Fruit fly (Drosophila melanogaster) whole organism, embryonic: ENCODE measurements around the gene CG31729.

ENCODE experiments used
- Asciz ChIP-seq: fragments of 200-800 bp; sonication (Bioruptor generic); optimal IDR thresholded peaks from 2 replicates; lab custom pipeline; 2017; ENCODE audit warnings: missing biosample characterization, mild to moderate bottlenecking, missing genetic modification characterization, missing genetic modification reagents
- Bdp1 ChIP-seq: fragments of 200-800 bp; sonication (Bioruptor generic); optimal IDR thresholded peaks from 3 replicates; lab custom pipeline; 2016; ENCODE audit warnings: missing biosample characterization, missing genetic modification characterization
- Blimp-1 ChIP-seq: fragments of 200-800 bp; sonication (Bioruptor generic); optimal IDR thresholded peaks from 3 replicates; lab custom pipeline; 2018; ENCODE audit warnings: missing biosample characterization, missing genetic modification characterization, mild to moderate bottlenecking, moderate library complexity, missing genetic modification reagents
- BtbVII ChIP-seq: fragments of 200-800 bp; sonication (Bioruptor generic); optimal IDR thresholded peaks from 3 replicates; lab custom pipeline; 2017; ENCODE audit warnings: missing biosample characterization, mild to moderate bottlenecking, missing genetic modification characterization
- CG1233 ChIP-seq: fragments of 200-800 bp; sonication (Bioruptor generic); optimal IDR thresholded peaks from 4 replicates; lab custom pipeline; 2018; ENCODE audit warnings: missing biosample characterization, mild to moderate bottlenecking, missing genetic modification characterization
- CG14860 ChIP-seq: fragments of 200-800 bp; sonication (Bioruptor generic); IDR thresholded peaks from 3 replicates; pipeline ENCODE4 v1.3.6; 2022; ENCODE audit warnings: missing biosample characterization, missing genetic modification characterization; ENCODE audit not compliant: partially characterized antibody
- CG15011 ChIP-seq: fragments of 200-800 bp; sonication (Bioruptor generic); optimal IDR thresholded peaks from 3 replicates; lab custom pipeline; 2018; ENCODE audit warnings: missing biosample characterization, mild to moderate bottlenecking, missing genetic modification characterization
- CG16813 ChIP-seq: fragments of 200-800 bp; sonication (Bioruptor generic); IDR thresholded peaks from 3 replicates; pipeline ENCODE4 v1.3.6; 2022; ENCODE audit warnings: missing biosample characterization, missing genetic modification characterization; ENCODE audit not compliant: partially characterized antibody
- CG18764 ChIP-seq: fragments of 200-800 bp; sonication (Bioruptor generic); optimal IDR thresholded peaks from 3 replicates; lab custom pipeline; 2016; ENCODE audit warnings: missing biosample characterization, missing genetic modification characterization
- CG3847 ChIP-seq: fragments of 200-800 bp; sonication (Bioruptor generic); IDR thresholded peaks from 2 replicates; pipeline ENCODE4 v1.3.6; 2022; ENCODE audit warnings: missing biosample characterization, missing genetic modification characterization
- CG4617 ChIP-seq: fragments of 200-800 bp; sonication (Bioruptor generic); optimal IDR thresholded peaks from 3 replicates; lab custom pipeline; 2016; ENCODE audit warnings: missing biosample characterization, missing genetic modification characterization, borderline replicate concordance
- CG9797 ChIP-seq: fragments of 200-800 bp; sonication (Bioruptor generic); optimal IDR thresholded peaks from 3 replicates; lab custom pipeline; 2018; ENCODE audit warnings: missing biosample characterization, mild to moderate bottlenecking, missing genetic modification characterization
- CHES-1-like ChIP-seq: fragments of 200-800 bp; sonication (Bioruptor generic); optimal IDR thresholded peaks from 2 replicates; lab custom pipeline; 2016; ENCODE audit warnings: missing biosample characterization, missing genetic modification characterization
- Dad ChIP-seq: fragments of 200-800 bp; sonication (Bioruptor generic); optimal IDR thresholded peaks from 3 replicates; lab custom pipeline; 2016; ENCODE audit warnings: missing biosample characterization, missing genetic modification characterization
- Dll ChIP-seq: fragments of 200-800 bp; sonication (Bioruptor generic); IDR thresholded peaks from 4 replicates; pipeline ENCODE4 v1.3.6; 2022; ENCODE audit warnings: missing biosample characterization, missing genetic modification characterization; ENCODE audit not compliant: partially characterized antibody
- Eip74EF ChIP-seq, 2 experiments: fragments of 200-800 bp in 1 of 2; fragments of >200 bp in 1 of 2; sonication (Bioruptor generic) in 1 of 2; optimal IDR thresholded peaks; 2 replicates each; lab custom pipeline; 2017 to 2019; ENCODE audit warnings: missing biosample characterization in 2 of 2, missing genetic modification characterization in 2 of 2, mild to moderate bottlenecking in 1 of 2, moderate library complexity in 1 of 2
- Gsc ChIP-seq: fragments of 200-800 bp; sonication (Bioruptor generic); IDR thresholded peaks from 2 replicates; pipeline ENCODE4 v1.3.6; 2022; ENCODE audit warnings: missing biosample characterization, missing genetic modification characterization
- Hand ChIP-seq: fragments of 200-800 bp; sonication (Bioruptor generic); optimal IDR thresholded peaks from 2 replicates; lab custom pipeline; 2017; ENCODE audit warnings: mild to moderate bottlenecking, missing biosample characterization, missing genetic modification reagents, missing genetic modification characterization
- Hey ChIP-seq: fragments of 200-800 bp; sonication (Bioruptor generic); optimal IDR thresholded peaks from 3 replicates; lab custom pipeline; 2018; ENCODE audit warnings: missing biosample characterization, mild to moderate bottlenecking, missing genetic modification characterization
- HmgZ ChIP-seq: fragments of 200-800 bp; sonication (Bioruptor generic); optimal IDR thresholded peaks from 2 replicates; lab custom pipeline; 2018; ENCODE audit warnings: missing biosample characterization, mild to moderate bottlenecking, missing genetic modification characterization
- Hsf ChIP-seq: fragments of 200-800 bp; sonication (Bioruptor generic); optimal IDR thresholded peaks from 3 replicates; lab custom pipeline; 2016; ENCODE audit warnings: missing biosample characterization, missing genetic modification characterization
- Jarid2 ChIP-seq: fragments of 200-800 bp; sonication (Bioruptor generic); optimal IDR thresholded peaks from 3 replicates; lab custom pipeline; 2017; ENCODE audit warnings: mild to moderate bottlenecking, missing biosample characterization, missing genetic modification reagents, missing genetic modification characterization
- Med ChIP-seq: fragments of 200-800 bp; sonication (Bioruptor generic); peaks from one replicate; lab custom pipeline; 2016; ENCODE audit warnings: missing biosample characterization, missing genetic modification characterization, mild to moderate bottlenecking, inconsistent platforms, moderate library complexity
- Nf-YA ChIP-seq: fragments of 200-800 bp; sonication (Bioruptor generic); IDR thresholded peaks from 2 replicates; pipeline ENCODE4 v1.3.6; 2022; ENCODE audit warnings: missing biosample characterization, missing genetic modification characterization
- Opbp ChIP-seq: fragments of 200-800 bp; sonication (Bioruptor generic); IDR thresholded peaks from 3 replicates; pipeline ENCODE4 v1.3.6; 2022; ENCODE audit warnings: missing biosample characterization, missing genetic modification characterization; ENCODE audit not compliant: partially characterized antibody
- Scr ChIP-seq: fragments of 200-800 bp; sonication (Bioruptor generic); IDR thresholded peaks from 2 replicates; pipeline ENCODE4 v1.3.6; 2022; ENCODE audit warnings: missing biosample characterization, missing genetic modification characterization; ENCODE audit not compliant: partially characterized antibody
- Sry-δ ChIP-seq: fragments of 200-800 bp; sonication (Bioruptor generic); optimal IDR thresholded peaks from 2 replicates; lab custom pipeline; 2016; ENCODE audit warnings: missing biosample characterization, missing genetic modification characterization
- al ChIP-seq: fragments of 200-800 bp; sonication (Bioruptor generic); IDR thresholded peaks from 2 replicates; pipeline ENCODE4 v1.3.6; 2022; ENCODE audit warnings: missing biosample characterization, missing genetic modification characterization
- bowl ChIP-seq: fragments of 200-800 bp; sonication (Bioruptor generic); IDR thresholded peaks from 2 replicates; pipeline ENCODE4 v1.3.6; 2022; ENCODE audit warnings: missing biosample characterization, missing genetic modification characterization
- cas ChIP-seq: fragments of 200-800 bp; sonication (Bioruptor generic); IDR thresholded peaks from 2 replicates; pipeline ENCODE4 v1.3.6; 2022; ENCODE audit warnings: missing biosample characterization, missing genetic modification characterization
- chinmo ChIP-seq: fragments of 200-800 bp; sonication (Bioruptor generic); IDR thresholded peaks from 4 replicates; pipeline ENCODE4 v1.3.6; 2022; ENCODE audit warnings: missing biosample characterization, missing genetic modification characterization; ENCODE audit not compliant: partially characterized antibody
- ci ChIP-seq: fragments of 200-800 bp; sonication (Bioruptor generic); IDR thresholded peaks from 3 replicates; pipeline ENCODE4 v1.3.6; 2022; ENCODE audit warnings: missing biosample characterization, missing genetic modification characterization
- croc ChIP-seq: fragments of 200-800 bp; sonication (Bioruptor generic); conservative IDR thresholded peaks from 3 replicates; pipeline ENCODE4 v1.3.6; 2022; ENCODE audit warnings: missing biosample characterization, missing genetic modification characterization
- crp ChIP-seq, 2 experiments: fragments of 200-800 bp; sonication (Bioruptor generic); optimal IDR thresholded peaks; 2 replicates in 1 of 2; 3 replicates in 1 of 2; lab custom pipeline; 2017; ENCODE audit warnings: missing biosample characterization in 2 of 2, missing genetic modification characterization in 2 of 2, mild to moderate bottlenecking in 1 of 2, moderate library complexity in 1 of 2
- ewg ChIP-seq: fragments of 200-800 bp; sonication (Bioruptor generic); optimal IDR thresholded peaks from 3 replicates; lab custom pipeline; 2017; ENCODE audit warnings: mild to moderate bottlenecking, missing biosample characterization, missing genetic modification reagents, missing genetic modification characterization
- gce ChIP-seq: fragments of 200-800 bp; sonication (Bioruptor generic); IDR thresholded peaks from 3 replicates; pipeline ENCODE4 v1.3.6; 2022; ENCODE audit warnings: missing biosample characterization, missing genetic modification characterization
- gcm2 ChIP-seq: fragments of 200-800 bp; sonication (Bioruptor generic); optimal IDR thresholded peaks from 2 replicates; lab custom pipeline; 2016; ENCODE audit warnings: missing biosample characterization, missing genetic modification characterization
- gro ChIP-seq: fragments of 200-800 bp; sonication (Bioruptor generic); optimal IDR thresholded peaks from 2 replicates; lab custom pipeline; 2016; ENCODE audit warnings: missing biosample characterization, missing genetic modification characterization
- hkb ChIP-seq, 2 experiments: fragments of 200-800 bp in 1 of 2; fragments of >200 bp in 1 of 2; sonication (Bioruptor generic) in 1 of 2; IDR thresholded peaks in 1 of 2; optimal IDR thresholded peaks in 1 of 2; 2 replicates each; pipeline versions ENCODE4 v1.3.6 to Lab custom; 2017 to 2022; ENCODE audit warnings: missing biosample characterization in 1 of 2, missing genetic modification characterization in 1 of 2
- ken ChIP-seq: fragments of 200-800 bp; sonication (Bioruptor generic); IDR thresholded peaks from 3 replicates; pipeline ENCODE4 v1.3.6; 2022; ENCODE audit warnings: missing biosample characterization, missing genetic modification characterization
- knrl ChIP-seq: fragments of 200-800 bp; sonication (Bioruptor generic); IDR thresholded peaks from 3 replicates; pipeline ENCODE4 v1.3.6; 2022; ENCODE audit warnings: missing biosample characterization, missing genetic modification characterization; ENCODE audit not compliant: partially characterized antibody
- lilli ChIP-seq: fragments of 200-800 bp; sonication (Bioruptor generic); optimal IDR thresholded peaks from 3 replicates; lab custom pipeline; 2016; ENCODE audit warnings: missing biosample characterization, missing genetic modification characterization
- otp ChIP-seq: fragments of 200-800 bp; sonication (Bioruptor generic); IDR thresholded peaks from 3 replicates; pipeline ENCODE4, ENCODE4 v1.3.6; 2022; ENCODE audit warnings: missing biosample characterization, missing genetic modification characterization
- pum ChIP-seq: fragments of 200-800 bp; sonication (Bioruptor generic); optimal IDR thresholded peaks from 2 replicates; lab custom pipeline; 2016; ENCODE audit warnings: missing biosample characterization, missing genetic modification characterization
- pzg ChIP-seq: fragments of 200-800 bp; sonication (Bioruptor generic); optimal IDR thresholded peaks from 3 replicates; lab custom pipeline; 2018; ENCODE audit warnings: missing biosample characterization, mild to moderate bottlenecking, missing genetic modification characterization, moderate library complexity
- salm ChIP-seq: fragments of 200-800 bp; sonication (Bioruptor generic); optimal IDR thresholded peaks from 2 replicates; lab custom pipeline; 2018; ENCODE audit warnings: missing biosample characterization, mild to moderate bottlenecking, missing genetic modification characterization
- slp2 ChIP-seq: fragments of 200-800 bp; sonication (Bioruptor generic); optimal IDR thresholded peaks from 2 replicates; lab custom pipeline; 2016; ENCODE audit warnings: missing biosample characterization, missing genetic modification characterization
- so ChIP-seq: fragments of 200-800 bp; sonication (Bioruptor generic); IDR thresholded peaks from 3 replicates; pipeline ENCODE4 v1.3.6; 2022; ENCODE audit warnings: missing biosample characterization, missing genetic modification characterization

Gene CG31729

dm6 chr2L:13295978-13296702 is 6.3 kb downstream of the CG31729 start (continued):
- TF ChIP-seq Dll (GFP tag; lab: Robert Waterston, UW), result peak; percentile 39; the same call in 1 of the 4 replicates
- TF ChIP-seq gro (GFP tag; lab: Kevin White, UChicago), result peak; percentile 70
- peak; percentile 54; the same call in 3 of the 4 replicates for TF ChIP-seq chinmo
- TF ChIP-seq CG9797 (GFP tag; lab: Kevin White, UChicago), result peak; percentile 27
- TF ChIP-seq slp2, result no peak
- TF ChIP-seq bowl, result no peak
- TF ChIP-seq ken, result no peak
- TF ChIP-seq lilli (GFP tag; lab: Kevin White, UChicago), result no peak
- TF ChIP-seq CG4617, result peak; percentile 89
- no peak for TF ChIP-seq CG18764 (GFP tag; lab: Kevin White, UChicago)
- TF ChIP-seq Hand (GFP tag; lab: Kevin White, UChicago), result no peak
- 0 out of 3 replicates have a peak, but pooled peaks have one; percentile 38 for TF ChIP-seq CG16813
- no peak for TF ChIP-seq CG15011
- TF ChIP-seq hkb (optimal IDR thresholded peaks at IDR 0.05; lab: Kevin White, UChicago), result peak; percentile 40
- TF ChIP-seq hkb (GFP tag; IDR thresholded peaks at IDR 0.05; lab: Robert Waterston, UW), result no peak
- TF ChIP-seq Dad (GFP tag; lab: Kevin White, UChicago), result no peak
- no peak for TF ChIP-seq CG1233 (GFP tag; lab: Kevin White, UChicago)
- TF ChIP-seq ci (GFP tag; lab: Robert Waterston, UW), result no peak; the same call in 2 of the 3 replicates
- no peak for TF ChIP-seq Hsf
- TF ChIP-seq ewg, result peak; percentile 86
- peak; percentile 40; the same call in 1 of the 2 replicates for TF ChIP-seq Scr
- peak; percentile 39 for TF ChIP-seq Sry-δ (GFP tag; lab: Kevin White, UChicago)
- no peak for TF ChIP-seq Hey (tag; lab: Kevin White, UChicago)
- peak; percentile 85 for TF ChIP-seq pzg (GFP tag; lab: Kevin White, UChicago)
- TF ChIP-seq otp (GFP tag; lab: Robert Waterston, UW), result no peak; the same call in 2 of the 3 replicates
- no peak for TF ChIP-seq pum (GFP tag; lab: Kevin White, UChicago)
- no peak for TF ChIP-seq Gsc
- no peak for TF ChIP-seq Jarid2
- TF ChIP-seq cas, result no peak
- no peak for TF ChIP-seq CG14860 (GFP tag; lab: Robert Waterston, UW)
- no peak for TF ChIP-seq Asciz
- TF ChIP-seq BtbVII (GFP tag; lab: Kevin White, UChicago), result no peak
- TF ChIP-seq gce (GFP tag; lab: Robert Waterston, UW), result no peak
- TF ChIP-seq Bdp1 (GFP tag; lab: Kevin White, UChicago), result no peak
- no peak for TF ChIP-seq gcm2 (GFP tag; lab: Kevin White, UChicago)
- TF ChIP-seq HmgZ (tag; lab: Kevin White, UChicago), result peak; percentile 79
- TF ChIP-seq so (GFP tag; lab: Robert Waterston, UW), result no peak
- TF ChIP-seq al, result no peak
- TF ChIP-seq Med (GFP tag; lab: Kevin White, UChicago), result peak; percentile 88
- peak; percentile 57 for TF ChIP-seq CHES-1-like (GFP tag; lab: Kevin White, UChicago)
- TF ChIP-seq CG3847 (GFP tag; lab: Robert Waterston, UW), result peak; percentile 67
- peak; percentile 59 for TF ChIP-seq Blimp-1 (GFP tag; lab: Kevin White, UChicago)
- no peak for TF ChIP-seq salm (tag; lab: Kevin White, UChicago)
- peak; percentile 55; the same call in 2 of the 3 replicates for TF ChIP-seq knrl (GFP tag; lab: Robert Waterston, UW)
- TF ChIP-seq crp (GFP tag; optimal IDR thresholded peaks at IDR 0.05; lab: Kevin White, UChicago), result peak in 1 of 2 experiments; percentile 42
- peak; percentile 72 for TF ChIP-seq Opbp (GFP tag; lab: Robert Waterston, UW)
- TF ChIP-seq croc (GFP tag; lab: Robert Waterston, UW), result no peak
- TF ChIP-seq Nf-YA (GFP tag; lab: Robert Waterston, UW), result no peak
- no peak for TF ChIP-seq Eip74EF (GFP tag; optimal IDR thresholded peaks at IDR 0.05; lab: Kevin White, UChicago)
